Worm (Caenorhabditis elegans) whole organism, dauer: Measurements from ENCODE around the gene lip-1.

Experiments used
- unc-62 ChIP-seq: sonication (generic microtip); optimal IDR thresholded peaks from 2 replicates; lab custom pipeline; 2017; ENCODE audit warnings: missing biosample characterization, missing genetic modification reagents, missing genetic modification characterization

Gene lip-1

DNA sequence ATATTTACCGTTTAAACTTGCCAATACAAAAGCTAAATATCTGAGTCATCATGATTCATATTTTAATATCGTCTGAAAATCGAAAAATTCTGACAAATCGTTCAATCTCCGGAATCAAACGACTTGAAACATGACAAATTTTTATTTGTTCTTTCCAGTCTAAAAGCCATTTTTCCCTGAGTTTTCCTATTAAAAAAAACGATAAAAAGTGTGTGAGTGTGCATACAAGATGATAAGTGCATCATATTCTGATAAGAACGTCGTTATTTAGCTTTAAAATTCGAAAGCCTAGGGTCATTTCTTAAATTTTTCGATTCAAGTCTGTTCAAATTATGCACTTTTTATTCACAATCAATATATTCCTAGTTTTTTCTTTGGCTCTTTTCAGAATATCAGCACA, 12.9 kb upstream of the lip-1 start, which contains the start of gene H20E11.1:
Gene H20E11.1 (plus strand): TSS at position 244 of the 400 bp plus-strand sequence.
- TF ChIP-seq unc-62 = no peak

DNA sequence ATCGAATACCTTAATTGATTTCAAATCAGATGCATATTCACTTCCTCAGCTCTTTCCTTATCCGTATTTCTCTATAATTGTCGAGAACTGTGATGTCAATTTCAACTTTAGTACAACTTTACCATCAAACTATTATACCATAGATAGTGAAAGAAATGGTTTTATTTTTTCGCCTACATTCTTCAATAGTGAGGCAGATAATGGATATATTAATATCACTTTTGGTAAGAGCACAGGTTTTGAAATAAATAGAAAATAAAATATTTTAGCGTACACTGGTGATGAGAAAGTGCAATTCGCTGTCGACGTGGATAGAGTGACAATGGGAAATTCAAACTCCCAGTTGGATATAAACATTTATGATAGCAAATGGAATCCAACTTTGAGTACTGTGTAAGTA, 10.6 kb upstream of the lip-1 start:
- no peak for TF ChIP-seq unc-62

- no peak for TF ChIP-seq unc-62
These were observed 9.1 kb upstream of the lip-1 start for ce11 chrIV:6833617-6834016.

DNA sequence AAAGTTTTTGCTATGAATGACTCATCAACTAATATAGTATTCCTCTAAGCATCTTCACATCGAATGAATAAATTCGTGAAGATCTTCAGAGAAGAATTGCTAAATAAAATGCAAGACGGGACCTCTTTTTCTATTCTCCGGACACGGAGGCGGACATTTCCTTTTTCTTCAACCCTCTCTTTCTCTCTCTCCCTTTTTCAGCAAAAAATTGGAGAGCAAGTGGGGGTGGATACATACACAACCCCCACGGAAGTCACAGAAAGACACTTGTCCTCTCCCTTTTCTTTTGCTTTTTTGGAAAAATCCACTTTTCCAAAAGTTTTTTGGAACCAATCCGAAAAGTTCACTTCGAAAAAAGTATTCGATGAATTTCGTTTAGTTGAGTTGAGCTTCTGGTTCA, 8.1 kb upstream of the lip-1 start:
- TF ChIP-seq unc-62 = no peak

DNA sequence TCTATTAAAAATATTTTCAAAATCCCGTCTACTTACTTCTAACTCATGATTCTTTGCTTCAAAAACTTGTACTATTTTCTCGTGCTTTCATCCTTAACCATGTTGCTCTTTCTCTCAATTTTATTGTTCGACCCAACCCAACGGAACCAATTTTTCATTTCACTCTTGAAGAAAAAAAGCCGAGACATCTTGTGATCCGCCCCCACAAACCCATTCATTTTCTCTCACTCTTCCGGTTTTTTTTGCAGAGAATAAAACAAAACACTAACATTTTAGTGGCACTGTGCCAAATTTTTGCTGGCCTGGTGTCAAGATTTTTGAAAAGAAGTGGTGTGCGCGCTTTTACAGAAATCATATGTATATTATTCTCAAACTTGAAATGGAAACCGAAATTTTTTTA, 6.0 kb upstream of the lip-1 start:
- no peak for TF ChIP-seq unc-62

ce11 chrIV:6839091-6839522, 3.7 kb upstream of the lip-1 start:
- TF ChIP-seq unc-62 = no peak

DNA sequence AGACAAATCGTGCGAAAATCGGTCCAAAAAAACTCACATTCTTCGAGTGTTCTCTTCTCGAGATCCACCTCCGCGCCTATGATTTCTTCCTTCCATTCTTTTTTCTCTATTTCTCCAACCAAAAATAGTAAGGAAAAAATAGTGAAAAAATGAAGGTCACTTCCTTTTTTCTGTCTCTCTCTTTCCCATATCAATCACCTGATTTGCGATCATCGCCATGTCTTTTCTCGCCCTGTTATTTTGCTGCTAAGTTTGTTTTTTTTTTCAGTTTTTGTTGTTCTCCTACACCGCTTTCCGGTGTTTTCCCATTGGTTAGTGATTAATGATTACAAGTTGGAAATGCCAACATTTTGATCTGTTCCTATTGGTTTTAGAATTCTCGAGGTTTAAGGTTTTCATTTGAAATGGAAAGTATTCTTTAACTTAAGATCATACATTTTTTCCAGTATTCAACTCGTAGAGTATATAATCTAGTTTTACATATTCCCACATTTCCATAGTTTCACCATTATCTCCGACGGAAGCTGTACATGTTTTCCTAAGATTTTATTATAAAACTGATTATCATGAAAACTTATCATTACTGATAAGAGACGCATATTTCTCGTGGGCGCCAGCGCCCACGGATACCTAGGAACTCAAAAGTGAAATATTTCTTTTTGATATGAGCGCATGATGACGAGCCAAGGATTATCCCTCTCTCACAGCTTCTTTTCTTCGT, 1.0 kb upstream of the lip-1 start:
- no peak for TF ChIP-seq unc-62

ce11 chrIV:6852727-6853126, 10.0 kb downstream of the lip-1 start:
- no peak for TF ChIP-seq unc-62

DNA sequence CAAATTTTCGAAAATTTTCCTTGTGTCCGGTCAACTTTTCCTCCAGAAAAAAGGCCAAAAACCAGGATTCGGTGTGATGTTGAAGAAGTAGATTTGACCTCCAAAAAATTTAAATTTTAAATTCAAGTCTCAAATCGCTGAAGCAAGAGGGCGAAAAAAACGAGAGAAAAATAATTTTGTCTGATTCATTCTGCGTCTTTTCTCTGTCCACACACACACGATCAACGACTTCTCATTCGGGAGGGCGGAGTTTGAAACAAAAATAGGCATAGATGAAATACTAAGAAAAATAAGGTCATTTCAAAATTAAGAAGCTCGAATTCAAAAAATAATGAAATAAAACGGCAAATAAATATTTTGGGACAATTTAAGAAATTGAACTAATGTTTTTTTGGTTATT, 16.5 kb downstream of the lip-1 start, which contains the start of gene R13H7.2:
Gene R13H7.2 (minus strand): TSS at position 101 of the 400 bp plus-strand sequence.
- no peak for TF ChIP-seq unc-62

- no peak for TF ChIP-seq unc-62
These were observed 25.0 kb downstream of the lip-1 start, which contains the start of gene srx-20 for ce11 chrIV:6867791-6868190. Gene srx-20 (plus strand): TSS chrIV:6868091.

ce11 chrIV:6872958-6873357, 30.2 kb downstream of the lip-1 start, which contains the start of gene srx-19:
Gene srx-19 (plus strand): TSS chrIV:6873258.
- no peak for TF ChIP-seq unc-62

ce11 chrIV:6878912-6879554, 36.3 kb downstream of the lip-1 start:
- TF ChIP-seq unc-62 = no peak

DNA sequence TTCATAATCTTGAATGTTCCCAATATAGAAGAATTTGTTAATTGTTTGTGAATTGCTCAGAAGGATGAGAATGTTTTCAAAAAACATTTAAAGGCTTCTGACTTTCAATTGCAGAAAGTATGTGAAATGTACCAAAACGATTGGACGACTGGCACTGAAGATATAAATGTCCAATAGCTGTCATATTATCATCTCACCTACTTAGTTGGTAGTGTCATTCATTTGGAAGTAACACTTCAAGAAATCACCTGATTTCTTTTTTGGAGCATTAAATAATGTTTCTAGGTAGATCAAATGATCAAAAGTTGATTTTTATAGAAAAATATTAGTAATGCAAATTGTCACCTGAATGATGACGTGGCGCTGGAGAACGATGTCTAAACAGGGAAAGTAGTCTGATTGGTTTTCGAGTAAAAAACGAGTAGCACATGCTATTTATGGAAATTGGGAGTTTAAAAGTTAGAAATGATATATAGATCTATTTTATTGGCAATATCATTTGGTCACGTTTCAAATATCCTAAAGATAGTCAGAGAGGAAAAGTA, 37.0 kb downstream of the lip-1 start:
- no peak for TF ChIP-seq unc-62

DNA sequence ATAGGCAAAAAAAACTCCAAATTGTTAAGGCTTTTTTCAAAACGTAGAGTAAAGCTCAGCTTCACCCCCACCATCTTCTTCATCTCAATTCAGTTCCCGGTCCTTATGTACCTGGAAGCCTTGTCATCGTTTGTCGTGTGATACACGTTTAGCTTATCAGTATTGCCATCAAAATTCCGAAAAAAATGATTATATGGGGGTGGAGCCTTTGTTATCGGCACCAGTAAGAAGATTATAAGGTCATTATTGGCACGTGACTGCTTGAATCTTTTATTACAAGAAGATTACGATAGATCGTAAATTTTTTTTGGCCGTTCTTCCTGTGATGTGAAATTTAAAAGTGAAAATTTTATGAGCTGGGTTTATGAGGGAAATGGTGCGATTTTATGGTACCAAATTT, 37.7 kb downstream of the lip-1 start:
- no peak for TF ChIP-seq unc-62

ce11 chrIV:6881183-6881582, 38.4 kb downstream of the lip-1 start:
- TF ChIP-seq unc-62 = no peak

DNA sequence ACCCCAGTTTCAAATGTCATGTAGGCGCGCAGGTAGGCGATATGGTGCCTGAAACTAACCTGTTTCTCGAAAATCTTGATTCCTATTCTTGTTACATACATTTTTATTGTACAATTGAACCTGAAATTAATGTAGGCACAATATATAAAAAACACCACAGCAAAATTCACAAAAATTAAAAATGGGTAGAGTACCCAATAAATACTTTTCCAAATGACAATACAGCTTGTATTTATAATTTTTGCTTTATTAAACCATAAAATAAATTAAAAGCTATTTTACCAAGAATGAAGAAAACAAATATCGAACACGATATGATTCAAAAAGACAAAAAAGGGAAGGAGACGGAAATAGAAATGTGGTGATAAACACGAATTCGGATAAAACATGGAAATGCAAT, 40.6 kb downstream of the lip-1 start, which contains the start of gene tre-2:
Gene tre-2 (minus strand): TSS at position 101 of the 400 bp plus-strand sequence.
- TF ChIP-seq unc-62 = no peak

- TF ChIP-seq unc-62 = no peak
These were observed 44.9 kb downstream of the lip-1 start, which contains the start of the genes T05A12.3 and T05A12.4 for ce11 chrIV:6887601-6888099. Gene T05A12.3 (minus strand): TSS chrIV:6887651. Gene T05A12.4 (plus strand): TSS chrIV:6887948.
